Worm (Caenorhabditis elegans) whole organism, L4 larva: ENCODE measurements around the gene math-23.
A peak's percentile ranks its signal among the peaks of the same experiment; 100 is the strongest.

Experiments
- F10B5.3 ChIP-seq: sonication (generic microtip); optimal IDR thresholded peaks from 2 replicates; lab custom pipeline; 2016; ENCODE audit warnings: mild to moderate bottlenecking, missing genetic modification characterization, missing compliant biosample characterization
- F49E8.2 ChIP-seq: sonication (generic microtip); optimal IDR thresholded peaks from 2 replicates; lab custom pipeline; 2016; ENCODE audit warnings: missing compliant biosample characterization, mild to moderate bottlenecking, missing genetic modification characterization, borderline replicate concordance
- R02D3.7 ChIP-seq: fragments of 150-350 bp; sonication (generic microtip); optimal IDR thresholded peaks from 3 replicates; lab custom pipeline; 2014; ENCODE audit warnings: missing biosample characterization, missing genetic modification characterization
- Y75B8A.6 ChIP-seq: fragments of 200-800 bp; sonication (Bioruptor generic); IDR thresholded peaks from 2 replicates; pipeline ENCODE4 v1.3.6; 2022; ENCODE audit warnings: missing genetic modification reagents, missing genetic modification characterization, missing compliant biosample characterization
- aha-1 ChIP-seq: fragments of 150-350 bp; peaks from one replicate; lab custom pipeline; 2014; ENCODE audit warnings: missing biosample characterization, missing genetic modification characterization
- ama-1 ChIP-seq: fragments of 150-350 bp; optimal IDR thresholded peaks from 2 replicates; lab custom pipeline; 2014; ENCODE audit warnings: inconsistent platforms, mixed read lengths
- arid-1 ChIP-seq: fragments of 200-800 bp; sonication (Bioruptor generic); conservative IDR thresholded peaks from 2 replicates; pipeline ENCODE4 v1.3.6; 2022; ENCODE audit warnings: missing genetic modification reagents, missing genetic modification characterization, missing compliant biosample characterization
- cey-2 ChIP-seq: sonication (generic microtip); optimal IDR thresholded peaks from 3 replicates; lab custom pipeline; 2017; ENCODE audit warnings: missing genetic modification characterization, mild to moderate bottlenecking, missing compliant biosample characterization, antibody characterized with exemption, borderline replicate concordance; ENCODE audit not compliant: insufficient read depth
- daf-16 ChIP-seq, 3 experiments: sonication (generic microtip); optimal IDR thresholded peaks; 2 replicates each; lab custom pipeline; 2016 to 2017; ENCODE audit warnings: missing genetic modification characterization in 3 of 3, missing genetic modification reagents in 3 of 3, mild to moderate bottlenecking in 2 of 3, missing compliant biosample characterization in 2 of 3, missing biosample characterization in 1 of 3, moderate library complexity in 1 of 3
- dmd-6 ChIP-seq: fragments of 200-800 bp; sonication (Bioruptor generic); IDR thresholded peaks from 2 replicates; pipeline ENCODE4 v1.3.6; 2022; ENCODE audit warnings: missing genetic modification reagents, missing genetic modification characterization, missing compliant biosample characterization
- dpl-1 ChIP-seq: fragments of 150-350 bp; optimal IDR thresholded peaks from 2 replicates; lab custom pipeline; 2014; ENCODE audit warnings: missing biosample characterization, missing genetic modification reagents, missing genetic modification characterization
- fos-1 ChIP-seq: fragments of 150-350 bp; optimal IDR thresholded peaks from 2 replicates; lab custom pipeline; 2014; ENCODE audit warnings: missing biosample characterization, missing genetic modification characterization
- hlh-11 ChIP-seq: fragments of 200-800 bp; sonication (Bioruptor generic); optimal IDR thresholded peaks from 2 replicates; lab custom pipeline; 2018; ENCODE audit warnings: mild to moderate bottlenecking, missing genetic modification characterization, missing compliant biosample characterization
- lin-39 ChIP-seq: fragments of 150-350 bp; optimal IDR thresholded peaks from 2 replicates; lab custom pipeline; 2014; ENCODE audit warnings: missing biosample characterization, missing genetic modification reagents, missing genetic modification characterization
- mep-1 ChIP-seq: fragments of 150-350 bp; sonication (generic microtip); optimal IDR thresholded peaks from 3 replicates; lab custom pipeline; 2014; ENCODE audit warnings: missing biosample characterization, missing genetic modification characterization
- mxl-3 ChIP-seq: fragments of 200-800 bp; sonication (Bioruptor generic); optimal IDR thresholded peaks from 2 replicates; lab custom pipeline; 2018; ENCODE audit warnings: mild to moderate bottlenecking, missing genetic modification characterization, missing compliant biosample characterization
- nhr-102 ChIP-seq: sonication (generic microtip); optimal IDR thresholded peaks from 2 replicates; lab custom pipeline; 2016; ENCODE audit warnings: mild to moderate bottlenecking, missing genetic modification characterization, moderate library complexity, missing compliant biosample characterization
- nhr-111 ChIP-seq: fragments of 200-800 bp; sonication (Bioruptor generic); optimal IDR thresholded peaks from 2 replicates; lab custom pipeline; 2018; ENCODE audit warnings: mild to moderate bottlenecking, missing genetic modification characterization, missing compliant biosample characterization
- nhr-28 ChIP-seq: fragments of 150-350 bp; optimal IDR thresholded peaks from 2 replicates; lab custom pipeline; 2014; ENCODE audit warnings: missing biosample characterization, missing genetic modification characterization
- nhr-48 ChIP-seq: sonication (generic microtip); optimal IDR thresholded peaks from 2 replicates; lab custom pipeline; 2016; ENCODE audit warnings: mild to moderate bottlenecking, missing genetic modification characterization, missing compliant biosample characterization
- nhr-6 ChIP-seq: fragments of 150-350 bp; optimal IDR thresholded peaks from 2 replicates; lab custom pipeline; 2014; ENCODE audit warnings: missing biosample characterization, missing genetic modification characterization
- nhr-77 ChIP-seq: fragments of 150-350 bp; optimal IDR thresholded peaks from 2 replicates; lab custom pipeline; 2014; ENCODE audit warnings: missing biosample characterization, missing genetic modification characterization
- pqm-1 ChIP-seq: sonication (generic microtip); optimal IDR thresholded peaks from 2 replicates; lab custom pipeline; 2017; ENCODE audit warnings: missing biosample characterization, missing genetic modification characterization
- saeg-2 ChIP-seq: fragments of 200-800 bp; sonication (Bioruptor generic); IDR thresholded peaks from 2 replicates; pipeline ENCODE4 v1.3.6; 2022; ENCODE audit warnings: missing genetic modification reagents, missing genetic modification characterization, missing compliant biosample characterization
- snpc-4 ChIP-seq: fragments of 150-350 bp; optimal IDR thresholded peaks from 2 replicates; lab custom pipeline; 2014; ENCODE audit warnings: missing biosample characterization, missing genetic modification characterization
- unc-62 ChIP-seq, 3 experiments: fragments of 150-350 bp in 1 of 3; sonication (generic microtip); optimal IDR thresholded peaks in 2 of 3; peaks in 1 of 3; 1 replicate in 1 of 3; 2 replicates in 2 of 3; lab custom pipeline; 2014 to 2017; ENCODE audit warnings: missing biosample characterization in 3 of 3, missing genetic modification characterization in 3 of 3, missing genetic modification reagents in 3 of 3, missing genotype in 1 of 3
- vab-7 ChIP-seq: fragments of 200-800 bp; sonication (Bioruptor generic); IDR thresholded peaks from 2 replicates; pipeline ENCODE4 v1.3.6; 2022; ENCODE audit warnings: missing genetic modification reagents, missing genetic modification characterization, missing compliant biosample characterization
- zfp-2 ChIP-seq: sonication (generic microtip); optimal IDR thresholded peaks from 2 replicates; lab custom pipeline; 2016; ENCODE audit warnings: mild to moderate bottlenecking, missing genetic modification characterization, missing compliant biosample characterization
- ztf-11 ChIP-seq: fragments of 150-350 bp; optimal IDR thresholded peaks from 2 replicates; lab custom pipeline; 2014; ENCODE audit warnings: missing biosample characterization, missing genetic modification characterization

The math-23 gene

DNA sequence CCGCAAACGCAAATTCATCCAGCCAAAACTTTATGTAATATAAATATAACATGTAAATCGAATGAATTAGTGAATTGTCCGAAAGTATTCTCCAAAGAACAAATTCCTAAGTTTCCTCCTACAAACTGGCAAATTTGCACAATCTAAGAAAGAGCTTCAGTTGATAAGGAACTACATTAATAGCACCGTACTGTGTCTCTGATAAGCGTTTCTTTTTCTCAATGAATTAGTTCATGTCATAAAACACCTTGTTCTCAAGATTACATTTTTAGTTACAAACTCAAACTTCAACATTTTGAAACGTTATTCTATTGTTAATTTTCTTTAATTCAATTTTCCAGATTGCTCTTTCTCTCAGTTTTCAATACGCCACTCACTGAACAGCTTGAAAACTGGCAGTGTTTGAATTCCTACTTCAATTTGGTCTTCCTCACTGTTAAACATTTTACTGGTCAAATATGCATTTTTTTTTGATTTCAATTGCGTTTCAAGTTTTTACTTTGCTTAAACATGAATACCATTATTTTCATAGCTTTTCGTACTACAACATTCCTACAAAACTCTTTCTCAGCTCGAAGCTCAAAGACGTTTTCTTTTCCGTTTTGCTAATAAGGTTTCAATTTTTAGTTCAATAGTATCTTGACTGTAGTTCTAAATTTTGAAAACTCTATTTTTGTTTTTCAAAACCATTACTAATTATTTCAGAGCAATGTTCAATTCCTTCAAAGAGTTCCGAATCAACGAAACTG, 36.2 kb upstream of the math-23 start, which contains the start of gene math-15:
Gene math-15, plus strand, starts transcription at position 699 of the 749 bp plus-strand sequence.
- peak; percentile 72 for TF ChIP-seq pqm-1 (tag; lab: Kevin White, UChicago)
- peak; percentile 53 for TF ChIP-seq nhr-28 (tag; lab: Kevin White, UChicago)
- TF ChIP-seq R02D3.7 (tag; lab: Kevin White, UChicago), result no peak

DNA sequence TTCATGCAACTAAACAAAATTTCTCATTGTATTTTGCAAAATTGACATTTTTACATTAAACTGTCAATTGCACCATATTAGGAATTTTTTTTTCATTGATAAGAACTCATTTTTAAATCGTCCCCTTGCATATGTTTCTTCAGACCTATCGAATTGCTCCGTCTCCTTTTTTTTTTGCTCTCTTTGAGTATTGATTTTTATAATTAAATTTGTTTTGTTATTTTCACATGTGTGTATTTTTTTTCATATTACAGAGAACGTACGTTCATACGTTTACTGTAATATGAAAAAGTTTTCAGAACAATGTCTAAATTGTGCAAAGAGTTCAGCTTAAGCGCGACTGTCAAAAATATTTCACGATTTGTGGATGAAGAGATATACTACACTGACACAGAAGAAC, 33.0 kb upstream of the math-23 start, which contains the start of gene math-14:
Gene math-14, plus strand, starts transcription at position 301 of the 400 bp plus-strand sequence.
- no peak for TF ChIP-seq mxl-3
- no peak for TF ChIP-seq daf-16 (GFP tag; optimal IDR thresholded peaks at IDR 0.05; lab: Kevin White, UChicago)
- TF ChIP-seq daf-16 (tag; optimal IDR thresholded peaks at IDR 0.05; lab: Kevin White, UChicago), result peak; percentile 24
- no peak for TF ChIP-seq vab-7 (GFP tag; lab: Robert Waterston, UW)

DNA sequence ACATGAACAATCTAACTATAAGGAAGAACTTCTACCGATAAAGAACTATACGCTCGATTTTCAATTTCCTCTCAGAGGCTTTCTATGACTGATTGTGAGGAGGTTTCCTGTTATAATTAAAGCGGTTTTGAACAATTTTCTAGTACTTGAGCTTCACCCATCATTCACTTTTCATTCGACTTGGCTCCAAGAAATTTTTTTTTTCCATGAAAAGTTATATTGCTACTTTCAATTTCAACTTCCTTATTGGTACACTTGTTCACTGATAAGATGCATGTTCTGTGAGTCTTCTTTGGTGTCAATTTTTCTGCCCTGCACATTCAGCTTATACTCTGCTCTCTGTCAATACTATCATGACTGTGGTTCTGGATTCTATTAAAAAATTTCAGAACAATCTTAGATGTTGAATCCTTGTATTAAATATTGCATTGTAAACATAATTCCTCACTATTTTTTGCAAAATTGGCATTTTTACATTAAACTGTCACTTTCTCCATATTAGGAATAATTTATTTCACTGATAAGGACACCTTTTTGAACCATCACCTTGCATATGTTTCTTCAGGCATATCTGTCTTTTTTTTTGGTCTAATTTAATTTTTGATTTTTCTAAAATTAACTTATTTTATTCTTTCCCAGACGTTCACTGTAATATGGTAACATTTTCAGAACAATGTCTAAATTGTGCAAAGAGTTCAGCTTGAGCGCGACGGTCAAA, 31.0 kb upstream of the math-23 start, which contains the start of gene math-10:
Gene math-10, plus strand, starts transcription at position 668 of the 718 bp plus-strand sequence.
- no peak for TF ChIP-seq mep-1 (tag; lab: Kevin White, UChicago)
- TF ChIP-seq nhr-28 (tag; lab: Kevin White, UChicago), result peak; percentile 33
- TF ChIP-seq hlh-11 (tag; lab: Kevin White, UChicago), result peak; percentile 54
- no peak for TF ChIP-seq aha-1 (tag; lab: Kevin White, UChicago)
- no peak for TF ChIP-seq F10B5.3 (tag; lab: Kevin White, UChicago)
- peak; percentile 55 for TF ChIP-seq dmd-6 (GFP tag; lab: Robert Waterston, UW)
- TF ChIP-seq unc-62 (GFP tag; optimal IDR thresholded peaks at IDR 0.05 in 1 of 2; lab: Kevin White, UChicago), result peak in 1 of 2 experiments; percentile 79
- no peak for TF ChIP-seq unc-62 (tag; optimal IDR thresholded peaks at IDR 0.05; lab: Kevin White, UChicago)
- TF ChIP-seq zfp-2 (tag; lab: Kevin White, UChicago), result no peak
- peak; percentile 8 for TF ChIP-seq pqm-1 (tag; lab: Kevin White, UChicago)

DNA sequence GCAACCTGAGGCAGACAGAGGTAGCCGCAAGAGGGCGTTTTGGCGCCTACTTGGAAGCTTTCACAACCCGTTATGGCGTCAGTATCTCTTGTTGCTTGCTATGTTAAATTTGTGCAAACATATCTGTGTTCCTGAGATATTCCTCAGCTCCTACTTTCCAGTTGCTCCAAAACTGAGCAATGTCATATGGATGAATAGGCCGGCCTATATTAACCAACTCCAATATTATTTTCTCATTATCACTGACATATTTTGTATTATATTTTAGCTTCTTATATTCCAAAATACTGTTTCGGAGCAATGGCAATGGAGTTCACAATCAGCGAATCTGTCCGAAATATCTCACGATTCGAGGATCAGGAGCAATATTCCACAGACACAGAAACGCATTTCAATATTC, 26.4 kb upstream of the math-23 start, which contains the start of gene math-13:
Gene math-13, plus strand, starts transcription at position 301 of the 400 bp plus-strand sequence.
- TF ChIP-seq saeg-2 (no peak), fos-1 (tag; lab: Kevin White, UChicago) (no peak), nhr-6 (no peak), F49E8.2 (no peak), lin-39 (tag; lab: Kevin White, UChicago) (no peak), cey-2 (tag; lab: Kevin White, UChicago) (no peak)

DNA sequence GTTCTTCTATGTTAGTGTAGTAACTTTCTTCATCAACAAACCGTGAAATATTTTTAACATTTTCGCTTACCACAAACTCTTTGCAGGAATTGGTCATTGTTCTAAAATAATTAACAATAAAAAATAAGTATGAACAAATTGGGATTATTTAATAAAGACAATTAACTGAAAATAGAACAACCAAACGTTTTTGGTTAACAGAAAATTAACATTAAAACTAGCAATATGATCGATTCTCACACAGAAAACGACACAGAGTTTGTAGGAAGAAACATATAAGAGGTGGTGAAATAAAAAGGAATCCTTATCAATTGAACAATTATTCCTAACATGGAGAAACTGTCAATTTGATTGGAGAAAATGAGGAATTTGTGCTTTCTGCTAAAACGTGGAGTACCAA, 23.4 kb upstream of the math-23 start, which contains the start of gene math-16:
Gene math-16, minus strand, starts transcription at position 101 of the 400 bp plus-strand sequence.
- TF ChIP-seq nhr-77 (no peak), arid-1 (GFP tag; lab: Robert Waterston, UW) (no peak), Y75B8A.6 (GFP tag; lab: Robert Waterston, UW) (no peak), nhr-48 (tag; lab: Kevin White, UChicago) (no peak), ztf-11 (no peak), snpc-4 (tag; lab: Kevin White, UChicago) (no peak), nhr-102 (tag; lab: Kevin White, UChicago) (no peak), nhr-111 (no peak), dpl-1 (GFP tag; lab: Kevin White, UChicago) (no peak), ama-1 (lab: Kevin White, UChicago) (no peak)
